Fruit fly (Drosophila melanogaster) whole organism, embryonic: ENCODE data around the gene Syx16.

Experiments
- Ada2b ChIP-seq: fragments of 200-800 bp; sonication (Bioruptor generic); IDR thresholded peaks from 2 replicates; pipeline ENCODE4 v1.3.6; 2022; ENCODE audit warnings: missing biosample characterization, missing genetic modification characterization
- Atf3 ChIP-seq: fragments of 200-800 bp; sonication (Bioruptor generic); optimal IDR thresholded peaks from 3 replicates; lab custom pipeline; 2016; ENCODE audit warnings: missing biosample characterization, missing genetic modification characterization
- BEAF-32 ChIP-seq: fragments of 200-800 bp; sonication (Bioruptor generic); optimal IDR thresholded peaks from 3 replicates; lab custom pipeline; 2017; ENCODE audit warnings: missing biosample characterization, missing genetic modification characterization, mild to moderate bottlenecking, moderate library complexity, missing genetic modification reagents
- CG10147 ChIP-seq: fragments of 200-800 bp; sonication (Bioruptor generic); optimal IDR thresholded peaks from 2 replicates; lab custom pipeline; 2019; ENCODE audit warnings: missing biosample characterization, mild to moderate bottlenecking, missing genetic modification characterization, moderate library complexity
- CG10209 ChIP-seq: fragments of 200-800 bp; sonication (Bioruptor generic); optimal IDR thresholded peaks from 3 replicates; lab custom pipeline; 2017; ENCODE audit warnings: missing biosample characterization, mild to moderate bottlenecking, missing genetic modification characterization, missing genetic modification reagents
- CG11696 ChIP-seq: fragments of 200-800 bp; sonication (Bioruptor generic); IDR thresholded peaks from 2 replicates; pipeline ENCODE4 v1.3.6; 2022; ENCODE audit warnings: missing biosample characterization, missing genetic modification characterization
- CG12071 ChIP-seq: fragments of 200-800 bp; sonication (Bioruptor generic); optimal IDR thresholded peaks from 3 replicates; lab custom pipeline; 2018; ENCODE audit warnings: missing biosample characterization, mild to moderate bottlenecking, missing genetic modification characterization
- CG13894 ChIP-seq: fragments of 200-800 bp; sonication (Bioruptor generic); optimal IDR thresholded peaks from 3 replicates; lab custom pipeline; 2018; ENCODE audit warnings: missing biosample characterization, mild to moderate bottlenecking, missing genetic modification characterization, moderate library complexity
- CG14014 ChIP-seq: fragments of 200-800 bp; sonication (Bioruptor generic); IDR thresholded peaks from 2 replicates; pipeline ENCODE4 v1.3.6; 2022; ENCODE audit warnings: missing biosample characterization, missing genetic modification characterization
- CG1529 ChIP-seq: fragments of 200-800 bp; sonication (Bioruptor generic); optimal IDR thresholded peaks from 3 replicates; lab custom pipeline; 2018; ENCODE audit warnings: missing biosample characterization, missing genetic modification characterization
- CG17612 ChIP-seq: fragments of 200-800 bp; sonication (Bioruptor generic); IDR thresholded peaks from 2 replicates; pipeline ENCODE4 v1.3.6; 2022; ENCODE audit warnings: missing biosample characterization, missing genetic modification characterization
- CG17912 ChIP-seq: fragments of 200-800 bp; sonication (Bioruptor generic); optimal IDR thresholded peaks from 2 replicates; lab custom pipeline; 2018; ENCODE audit warnings: missing biosample characterization, mild to moderate bottlenecking, missing genetic modification characterization
- CG2116 ChIP-seq: fragments of 200-800 bp; sonication (Bioruptor generic); optimal IDR thresholded peaks from 3 replicates; lab custom pipeline; 2018; ENCODE audit warnings: missing biosample characterization, mild to moderate bottlenecking, missing genetic modification characterization
- CG2889 ChIP-seq: fragments of 200-800 bp; sonication (Bioruptor generic); IDR thresholded peaks from 3 replicates; pipeline ENCODE4 v1.3.6; 2022; ENCODE audit warnings: missing biosample characterization, missing genetic modification characterization
- CG30431 ChIP-seq: fragments of 200-800 bp; sonication (Bioruptor generic); optimal IDR thresholded peaks from 2 replicates; lab custom pipeline; 2017; ENCODE audit warnings: missing biosample characterization, missing genetic modification characterization
- CG3407 ChIP-seq: fragments of 200-800 bp; sonication (Bioruptor generic); optimal IDR thresholded peaks from 2 replicates; lab custom pipeline; 2018; ENCODE audit warnings: missing biosample characterization, mild to moderate bottlenecking, missing genetic modification characterization
- CG4617 ChIP-seq: fragments of 200-800 bp; sonication (Bioruptor generic); optimal IDR thresholded peaks from 3 replicates; lab custom pipeline; 2016; ENCODE audit warnings: missing biosample characterization, missing genetic modification characterization, borderline replicate concordance
- CG6654 ChIP-seq: fragments of 200-800 bp; sonication (Bioruptor generic); optimal IDR thresholded peaks from 2 replicates; lab custom pipeline; 2017; ENCODE audit warnings: missing biosample characterization, mild to moderate bottlenecking, missing genetic modification characterization
- CG6689 ChIP-seq: fragments of 200-800 bp; sonication (Bioruptor generic); IDR thresholded peaks from 2 replicates; pipeline ENCODE4 v1.3.6; 2022; ENCODE audit warnings: missing biosample characterization, missing genetic modification characterization
- CG6765 ChIP-seq: fragments of 200-800 bp; sonication (Bioruptor generic); optimal IDR thresholded peaks from 3 replicates; lab custom pipeline; 2017; ENCODE audit warnings: missing biosample characterization, mild to moderate bottlenecking, missing genetic modification characterization
- CG7928 ChIP-seq: fragments of 200-800 bp; sonication (Bioruptor generic); optimal IDR thresholded peaks from 2 replicates; lab custom pipeline; 2017; ENCODE audit warnings: missing biosample characterization, mild to moderate bottlenecking, missing genetic modification characterization
- Dfd ChIP-seq, 2 experiments: fragments of >200 bp; optimal IDR thresholded peaks; 2 replicates each; lab custom pipeline; 2017; ENCODE audit warnings: missing biosample characterization in 2 of 2, missing genetic modification characterization in 2 of 2
- Dref ChIP-seq: fragments of 200-800 bp; sonication (Bioruptor generic); IDR thresholded peaks from 2 replicates; pipeline ENCODE4 v1.3.6; 2022; ENCODE audit warnings: missing biosample characterization, missing genetic modification characterization
- E2f2 ChIP-seq: fragments of 200-800 bp; sonication (Bioruptor generic); IDR thresholded peaks from 2 replicates; pipeline ENCODE4 v1.3.6; 2022; ENCODE audit warnings: missing biosample characterization, missing genetic modification characterization
- H2.0 ChIP-seq: fragments of 200-800 bp; sonication (Bioruptor generic); IDR thresholded peaks from 2 replicates; pipeline ENCODE4 v1.3.6; 2022; ENCODE audit warnings: missing biosample characterization, missing genetic modification characterization
- HmgD ChIP-seq: fragments of 200-800 bp; sonication (Bioruptor generic); optimal IDR thresholded peaks from 3 replicates; lab custom pipeline; 2016; ENCODE audit warnings: missing biosample characterization, missing genetic modification characterization
- Kr ChIP-seq: fragments of 200-800 bp; sonication (Bioruptor generic); optimal IDR thresholded peaks from 2 replicates; lab custom pipeline; 2017; ENCODE audit warnings: missing biosample characterization, mild to moderate bottlenecking, missing genetic modification characterization
- MBD-R2 ChIP-seq: fragments of 200-800 bp; sonication (Bioruptor generic); IDR thresholded peaks from 2 replicates; pipeline ENCODE4 v1.3.6; 2022; ENCODE audit warnings: missing biosample characterization, missing genetic modification characterization
- Mad ChIP-seq: fragments of 200-800 bp; sonication (Bioruptor generic); optimal IDR thresholded peaks from 2 replicates; lab custom pipeline; 2016; ENCODE audit warnings: missing biosample characterization, missing genetic modification characterization
- Mrtf ChIP-seq: fragments of 200-800 bp; sonication (Bioruptor generic); IDR thresholded peaks from 3 replicates; pipeline ENCODE4 v1.3.6; 2022; ENCODE audit warnings: missing biosample characterization, missing genetic modification characterization
- Scr ChIP-seq: fragments of 200-800 bp; sonication (Bioruptor generic); IDR thresholded peaks from 2 replicates; pipeline ENCODE4 v1.3.6; 2022; ENCODE audit warnings: missing biosample characterization, missing genetic modification characterization; ENCODE audit not compliant: partially characterized antibody
- Side ChIP-seq: fragments of 200-800 bp; sonication (Bioruptor generic); optimal IDR thresholded peaks from 2 replicates; lab custom pipeline; 2016; ENCODE audit warnings: missing biosample characterization, missing genetic modification characterization
- amos ChIP-seq: fragments of 200-800 bp; sonication (Bioruptor generic); IDR thresholded peaks from 2 replicates; pipeline ENCODE4 v1.3.6; 2022; ENCODE audit warnings: missing biosample characterization, missing genetic modification characterization; ENCODE audit not compliant: partially characterized antibody
- aop ChIP-seq: fragments of 200-800 bp; sonication (Bioruptor generic); IDR thresholded peaks from 2 replicates; pipeline ENCODE4 v1.3.6; 2022; ENCODE audit warnings: missing biosample characterization, missing genetic modification characterization
- ara ChIP-seq: fragments of 200-800 bp; sonication (Bioruptor generic); IDR thresholded peaks from 2 replicates; pipeline ENCODE4 v1.3.6; 2022; ENCODE audit warnings: missing biosample characterization, missing genetic modification characterization
- chn ChIP-seq: fragments of 200-800 bp; sonication (Bioruptor generic); optimal IDR thresholded peaks from 2 replicates; lab custom pipeline; 2016; ENCODE audit warnings: missing biosample characterization, missing genetic modification characterization
- ci ChIP-seq: fragments of 200-800 bp; sonication (Bioruptor generic); IDR thresholded peaks from 3 replicates; pipeline ENCODE4 v1.3.6; 2022; ENCODE audit warnings: missing biosample characterization, missing genetic modification characterization
- da ChIP-seq: fragments of 200-800 bp; sonication (Bioruptor generic); optimal IDR thresholded peaks from 2 replicates; lab custom pipeline; 2016; ENCODE audit warnings: missing biosample characterization, missing genetic modification characterization
- ind ChIP-seq: fragments of 200-800 bp; sonication (Bioruptor generic); optimal IDR thresholded peaks from 3 replicates; lab custom pipeline; 2016; ENCODE audit warnings: missing biosample characterization, missing genetic modification characterization
- inv ChIP-seq: fragments of 200-800 bp; sonication (Bioruptor generic); IDR thresholded peaks from 2 replicates; pipeline ENCODE4 v1.3.6; 2022; ENCODE audit warnings: missing biosample characterization, missing genetic modification characterization; ENCODE audit not compliant: partially characterized antibody
- mam ChIP-seq: fragments of 200-800 bp; sonication (Bioruptor generic); optimal IDR thresholded peaks from 3 replicates; lab custom pipeline; 2016; ENCODE audit warnings: missing biosample characterization, missing genetic modification characterization
- nau ChIP-seq: fragments of 200-800 bp; sonication (Bioruptor generic); optimal IDR thresholded peaks from 3 replicates; lab custom pipeline; 2017; ENCODE audit warnings: missing biosample characterization, mild to moderate bottlenecking, missing genetic modification characterization, missing genetic modification reagents
- pita ChIP-seq: fragments of 200-800 bp; sonication (Bioruptor generic); optimal IDR thresholded peaks from 2 replicates; lab custom pipeline; 2017; ENCODE audit warnings: missing biosample characterization, mild to moderate bottlenecking, missing genetic modification characterization
- repo ChIP-seq: fragments of 200-800 bp; sonication (Bioruptor generic); optimal IDR thresholded peaks from 2 replicates; lab custom pipeline; 2016; ENCODE audit warnings: missing biosample characterization, missing genetic modification characterization
- sens-2 ChIP-seq: fragments of 200-800 bp; sonication (Bioruptor generic); IDR thresholded peaks from 2 replicates; pipeline ENCODE4 v1.3.6; 2022; ENCODE audit warnings: missing biosample characterization, missing genetic modification characterization
- sima ChIP-seq: fragments of 200-800 bp; sonication (Bioruptor generic); optimal IDR thresholded peaks from 2 replicates; lab custom pipeline; 2016; ENCODE audit warnings: missing biosample characterization, missing genetic modification characterization
- so ChIP-seq: fragments of 200-800 bp; sonication (Bioruptor generic); IDR thresholded peaks from 3 replicates; pipeline ENCODE4 v1.3.6; 2022; ENCODE audit warnings: missing biosample characterization, missing genetic modification characterization
- tin ChIP-seq: fragments of 200-800 bp; sonication (Bioruptor generic); optimal IDR thresholded peaks from 3 replicates; lab custom pipeline; 2016; ENCODE audit warnings: missing biosample characterization, missing genetic modification characterization
- tll ChIP-seq, 2 experiments: fragments of 200-800 bp in 1 of 2; fragments of >200 bp in 1 of 2; sonication (Bioruptor generic) in 1 of 2; optimal IDR thresholded peaks; 2 replicates each; lab custom pipeline; 2017 to 2019; ENCODE audit warnings: missing biosample characterization in 2 of 2, missing genetic modification characterization in 2 of 2, mild to moderate bottlenecking in 1 of 2, moderate library complexity in 1 of 2
- ttk ChIP-seq: fragments of 200-800 bp; sonication (Bioruptor generic); IDR thresholded peaks from 2 replicates; pipeline ENCODE4 v2.1.2; 2022; ENCODE audit warnings: missing biosample characterization, missing genetic modification characterization
- tx ChIP-seq: fragments of 200-800 bp; sonication (Bioruptor generic); optimal IDR thresholded peaks from 2 replicates; lab custom pipeline; 2016; ENCODE audit warnings: missing biosample characterization, missing genetic modification characterization
- zen2 ChIP-seq: fragments of 200-800 bp; sonication (Bioruptor generic); IDR thresholded peaks from 3 replicates; pipeline ENCODE4 v1.3.6; 2022; ENCODE audit warnings: missing biosample characterization, missing genetic modification characterization; ENCODE audit not compliant: partially characterized antibody
- zfh2 ChIP-seq: fragments of 200-800 bp; sonication (Bioruptor generic); optimal IDR thresholded peaks from 2 replicates; lab custom pipeline; 2016; ENCODE audit warnings: missing biosample characterization, missing genetic modification characterization

The Syx16 gene

dm6 chrX:20426818-20427217 is 33.3 kb upstream of the Syx16 start, which contains the start of gene CG15456 (continued):
- TF ChIP-seq chn (GFP tag; lab: Kevin White, UChicago) (no peak), CG11696 (GFP tag; lab: Robert Waterston, UW) (no peak), sima (no peak), aop (no peak), CG12071 (GFP tag; lab: Kevin White, UChicago) (no peak), CG6654 (no peak), CG10147 (no peak), Kr (GFP tag; lab: Kevin White, UChicago) (no peak), CG1529 (GFP tag; lab: Kevin White, UChicago) (no peak), tin (GFP tag; lab: Kevin White, UChicago) (no peak), pita (no peak), BEAF-32 (peak; percentile 44), sens-2 (GFP tag; lab: Robert Waterston, UW) (no peak), tx (GFP tag; lab: Kevin White, UChicago) (no peak), da (no peak), CG6765 (no peak), CG13894 (tag; lab: Kevin White, UChicago) (no peak), CG3407 (no peak), Mad (GFP tag; lab: Kevin White, UChicago) (no peak), zen2 (GFP tag; lab: Robert Waterston, UW) (no peak), nau (GFP tag; lab: Kevin White, UChicago) (no peak), mam (GFP tag; lab: Kevin White, UChicago) (no peak), tll (GFP tag; optimal IDR thresholded peaks at IDR 0.05; lab: Kevin White, UChicago) (no peak), CG17912 (GFP tag; lab: Kevin White, UChicago) (no peak), Mrtf (GFP tag; lab: Robert Waterston, UW) (no peak), amos (GFP tag; lab: Robert Waterston, UW) (peak; percentile 44; the same call in 1 of the 2 replicates), CG2889 (no peak), CG2116 (GFP tag; lab: Kevin White, UChicago) (peak; percentile 61), Dref (GFP tag; lab: Robert Waterston, UW) (peak; percentile 59), HmgD (GFP tag; lab: Kevin White, UChicago) (no peak), inv (GFP tag; lab: Robert Waterston, UW) (0 out of 2 replicates have a peak, but pooled peaks have one; percentile 18), CG14014 (no peak), CG17612 (no peak), ara (no peak), CG10209 (GFP tag; lab: Kevin White, UChicago) (no peak), ttk (no peak), so (no peak), CG30431 (GFP tag; lab: Kevin White, UChicago) (no peak), Atf3 (no peak), Side (GFP tag; lab: Kevin White, UChicago) (no peak), repo (GFP tag; lab: Kevin White, UChicago) (no peak), ind (GFP tag; lab: Kevin White, UChicago) (no peak), H2.0 (GFP tag; lab: Robert Waterston, UW) (no peak), CG4617 (GFP tag; lab: Kevin White, UChicago) (no peak), CG7928 (GFP tag; lab: Kevin White, UChicago) (no peak), MBD-R2 (peak; percentile 76), E2f2 (GFP tag; lab: Robert Waterston, UW) (peak; percentile 90), Scr (GFP tag; lab: Robert Waterston, UW) (peak; percentile 48), zfh2 (GFP tag; lab: Kevin White, UChicago) (no peak), Ada2b (GFP tag; lab: Robert Waterston, UW) (no peak), CG6689 (GFP tag; lab: Robert Waterston, UW) (no peak), ci (GFP tag; lab: Robert Waterston, UW) (no peak), Dfd (GFP tag; optimal IDR thresholded peaks at IDR 0.05; lab: Kevin White, UChicago) (no peak)
